Fruit fly (Drosophila melanogaster) whole organism, wandering third instar larva: ENCODE data around the gene CCHa2.

Source experiments
- Dfd ChIP-seq: fragments of >200 bp; optimal IDR thresholded peaks from 2 replicates; lab custom pipeline; 2017; ENCODE audit warnings: missing biosample characterization, missing genetic modification characterization
- GATAd ChIP-seq: sonication (Bioruptor generic); optimal IDR thresholded peaks from 2 replicates; lab custom pipeline; 2016; ENCODE audit warnings: missing biosample characterization, missing genetic modification characterization
- HLH106 ChIP-seq: fragments of 200-800 bp; optimal IDR thresholded peaks from 3 replicates; lab custom pipeline; 2019; ENCODE audit warnings: missing biosample characterization, mild to moderate bottlenecking, missing genetic modification characterization, moderate library complexity
- Mio ChIP-seq: sonication (Bioruptor generic); optimal IDR thresholded peaks from 2 replicates; lab custom pipeline; 2016; ENCODE audit warnings: missing biosample characterization, missing genetic modification characterization
- Myc ChIP-seq: fragments of >200 bp; optimal IDR thresholded peaks from 2 replicates; lab custom pipeline; 2017
- psq ChIP-seq: fragments of 200-800 bp; sonication (Bioruptor generic); optimal IDR thresholded peaks from 3 replicates; lab custom pipeline; 2017; ENCODE audit warnings: missing biosample characterization, mild to moderate bottlenecking, missing genetic modification characterization, moderate library complexity
- woc ChIP-seq: sonication (Bioruptor generic); optimal IDR thresholded peaks from 2 replicates; lab custom pipeline; 2016; ENCODE audit warnings: missing biosample characterization, mild to moderate bottlenecking, missing genetic modification characterization

dm6 chr3R:13356960-13357359 lies 38.0 kb downstream of the CCHa2 start:
- no peak for TF ChIP-seq GATAd
- TF ChIP-seq Dfd, result peak; percentile 58
- TF ChIP-seq psq (GFP tag; lab: Kevin White, UChicago), result no peak
- no peak for TF ChIP-seq HLH106 (tag; lab: Kevin White, UChicago)
- no peak for TF ChIP-seq woc (GFP tag; lab: Kevin White, UChicago)
- TF ChIP-seq Myc (lab: Kevin White, UChicago), result no peak
- no peak for TF ChIP-seq Mio
